Worm (Caenorhabditis elegans) whole organism, late embryonic: ENCODE results near the gene pqn-15.

Experiments used
- T23F11.4 ChIP-seq: fragments of 200-800 bp; sonication (Bioruptor generic); optimal IDR thresholded peaks from 2 replicates; lab custom pipeline; 2018; ENCODE audit warnings: mild to moderate bottlenecking, missing genetic modification characterization, missing compliant biosample characterization
- ama-1 ChIP-seq: fragments of 150-350 bp; optimal IDR thresholded peaks from 2 replicates; lab custom pipeline; 2014
- ceh-31 ChIP-seq: sonication (generic microtip); optimal IDR thresholded peaks from 2 replicates; lab custom pipeline; 2016; ENCODE audit warnings: missing genetic modification characterization, missing compliant biosample characterization
- dve-1 ChIP-seq: sonication (generic microtip); optimal IDR thresholded peaks from 2 replicates; lab custom pipeline; 2017; ENCODE audit warnings: antibody characterized with exemption, mild to moderate bottlenecking, missing genetic modification characterization, missing compliant biosample characterization
- eyg-1 ChIP-seq: sonication (generic microtip); optimal IDR thresholded peaks from 2 replicates; lab custom pipeline; 2016; ENCODE audit warnings: missing genotype, missing genetic modification characterization, missing compliant biosample characterization
- madf-2 ChIP-seq: sonication (generic microtip); optimal IDR thresholded peaks from 2 replicates; lab custom pipeline; 2017; ENCODE audit warnings: missing genetic modification characterization, missing compliant biosample characterization
- nhr-11 ChIP-seq: fragments of 150-350 bp; optimal IDR thresholded peaks from 2 replicates; lab custom pipeline; 2014; ENCODE audit warnings: missing biosample characterization, missing genetic modification characterization
- pha-4 ChIP-seq: fragments of 150-350 bp; optimal IDR thresholded peaks from 2 replicates; lab custom pipeline; 2018; ENCODE audit warnings: missing biosample characterization, missing genetic modification reagents, missing genetic modification characterization
- pqm-1 ChIP-seq: sonication (generic microtip); optimal IDR thresholded peaks from 2 replicates; lab custom pipeline; 2016; ENCODE audit warnings: missing genetic modification characterization, missing compliant biosample characterization
- pros-1 ChIP-seq: fragments of 150-350 bp; optimal IDR thresholded peaks from 2 replicates; lab custom pipeline; 2014; ENCODE audit warnings: missing biosample characterization, missing genetic modification reagents, missing genetic modification characterization
- unc-86 ChIP-seq: sonication (generic microtip); optimal IDR thresholded peaks from 2 replicates; lab custom pipeline; 2016; ENCODE audit warnings: missing genetic modification characterization, missing compliant biosample characterization

DNA sequence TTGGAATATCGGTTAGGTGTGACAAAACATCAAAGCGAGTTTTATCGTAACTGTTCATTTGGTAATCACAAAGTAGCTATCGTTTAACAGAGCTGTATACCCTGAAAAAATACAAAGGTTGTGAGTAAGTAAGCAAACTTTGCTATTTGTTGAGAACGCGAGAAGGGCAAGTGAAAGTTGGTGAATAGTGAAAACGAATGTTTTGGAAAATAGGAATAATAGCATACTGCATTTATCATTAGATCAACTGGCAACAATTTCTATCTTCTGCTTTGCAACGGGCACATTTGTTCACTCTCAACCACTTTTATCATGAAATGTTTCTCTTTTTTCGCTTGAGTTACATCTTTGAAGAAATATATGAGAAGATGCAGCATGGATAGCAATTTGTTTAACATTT, 22.1 kb upstream of the pqn-15 start, which contains the start of gene C24A8.5:
- TF ChIP-seq pha-4 (tag; lab: Kevin White, UChicago) = no peak
- TF ChIP-seq ama-1 (lab: Kevin White, UChicago) = no peak
- TF ChIP-seq eyg-1 (tag; lab: Kevin White, UChicago) = no peak
- no peak for TF ChIP-seq T23F11.4 (GFP tag; lab: Kevin White, UChicago)
- TF ChIP-seq pqm-1 (tag; lab: Kevin White, UChicago) = no peak
- TF ChIP-seq unc-86 (tag; lab: Kevin White, UChicago) = no peak
- no peak for TF ChIP-seq nhr-11
- TF ChIP-seq dve-1 (tag; lab: Kevin White, UChicago) = no peak
- no peak for TF ChIP-seq madf-2 (tag; lab: Kevin White, UChicago)
- no peak for TF ChIP-seq pros-1 (tag; lab: Kevin White, UChicago)
- no peak for TF ChIP-seq ceh-31 (tag; lab: Kevin White, UChicago)
